Worm (Caenorhabditis elegans) whole organism, L1 larva: ENCODE data around the gene ZK688.12.

ENCODE experiments used
- alr-1 ChIP-seq: fragments of 200-800 bp; sonication (Bioruptor generic); optimal IDR thresholded peaks from 2 replicates; lab custom pipeline; 2018; ENCODE audit warnings: borderline replicate concordance, mild to moderate bottlenecking, missing genetic modification characterization, missing compliant biosample characterization
- aly-2 ChIP-seq: fragments of 150-350 bp; optimal IDR thresholded peaks from 2 replicates; lab custom pipeline; 2014; ENCODE audit warnings: missing biosample characterization, missing genetic modification characterization
- ceh-88 ChIP-seq: fragments of 200-800 bp; sonication (Bioruptor generic); IDR thresholded peaks from 2 replicates; pipeline ENCODE4 v1.3.6; 2022; ENCODE audit warnings: missing genetic modification characterization, missing compliant biosample characterization
- elt-3 ChIP-seq, 6 experiments: fragments of 150-350 bp in 1 of 6; sonication (generic microtip); optimal IDR thresholded peaks; 2 replicates each; lab custom pipeline; 2017 to 2018; ENCODE audit warnings: missing biosample characterization in 6 of 6, missing genetic modification characterization in 6 of 6, inconsistent platforms in 1 of 6
- fkh-10 ChIP-seq: sonication (generic microtip); optimal IDR thresholded peaks from 2 replicates; lab custom pipeline; 2017; ENCODE audit warnings: missing biosample characterization, missing genetic modification reagents, missing genetic modification characterization
- fkh-4 ChIP-seq: sonication (generic microtip); optimal IDR thresholded peaks from 2 replicates; lab custom pipeline; 2016; ENCODE audit warnings: missing compliant biosample characterization, missing genetic modification characterization, borderline replicate concordance
- fos-1 ChIP-seq: fragments of 150-350 bp; optimal IDR thresholded peaks from 2 replicates; lab custom pipeline; 2014; ENCODE audit warnings: missing biosample characterization, missing genetic modification characterization
- grh-1 ChIP-seq: fragments of 200-800 bp; sonication (Bioruptor generic); IDR thresholded peaks from 2 replicates; pipeline ENCODE4 v1.3.6; 2022; ENCODE audit warnings: missing genetic modification reagents, missing genetic modification characterization, missing compliant biosample characterization
- hlh-17 ChIP-seq: fragments of 200-800 bp; sonication (Bioruptor generic); optimal IDR thresholded peaks from 2 replicates; lab custom pipeline; 2018; ENCODE audit warnings: missing genetic modification characterization, mild to moderate bottlenecking, missing compliant biosample characterization, moderate library complexity, borderline replicate concordance
- lir-3 ChIP-seq: sonication (generic microtip); optimal IDR thresholded peaks from 2 replicates; lab custom pipeline; 2016; ENCODE audit warnings: mild to moderate bottlenecking, missing genetic modification characterization, moderate library complexity, missing compliant biosample characterization; ENCODE audit not compliant: poor library complexity
- lsy-2 ChIP-seq, 2 experiments: fragments of 150-350 bp; optimal IDR thresholded peaks; 2 replicates each; lab custom pipeline; 2014; ENCODE audit warnings: missing biosample characterization in 2 of 2, missing genetic modification characterization in 2 of 2
- nhr-47 ChIP-seq: sonication (generic microtip); optimal IDR thresholded peaks from 2 replicates; lab custom pipeline; 2016; ENCODE audit warnings: mild to moderate bottlenecking, missing genetic modification characterization, moderate library complexity, missing compliant biosample characterization
- nhr-90 ChIP-seq: sonication (generic microtip); optimal IDR thresholded peaks from 2 replicates; lab custom pipeline; 2016; ENCODE audit warnings: mild to moderate bottlenecking, missing genetic modification characterization, missing compliant biosample characterization; ENCODE audit not compliant: poor library complexity
- pax-3 ChIP-seq: fragments of 200-800 bp; sonication (Bioruptor generic); optimal IDR thresholded peaks from 2 replicates; lab custom pipeline; 2018; ENCODE audit warnings: mild to moderate bottlenecking, missing genetic modification characterization, moderate library complexity, missing compliant biosample characterization
- rnt-1 ChIP-seq: sonication (generic microtip); optimal IDR thresholded peaks from 2 replicates; lab custom pipeline; 2016; ENCODE audit warnings: mild to moderate bottlenecking, missing genetic modification characterization, moderate library complexity, missing compliant biosample characterization
- swsn-7 ChIP-seq: sonication (generic microtip); optimal IDR thresholded peaks from 2 replicates; lab custom pipeline; 2016; ENCODE audit warnings: missing genetic modification characterization, missing compliant biosample characterization
- tbx-2 ChIP-seq: sonication (generic microtip); optimal IDR thresholded peaks from 2 replicates; lab custom pipeline; 2016; ENCODE audit warnings: missing genetic modification characterization, missing compliant biosample characterization
- unc-30 ChIP-seq: sonication (generic microtip); optimal IDR thresholded peaks from 2 replicates; lab custom pipeline; 2017; ENCODE audit warnings: missing biosample characterization, missing genetic modification characterization
- unc-98 ChIP-seq: fragments of 200-800 bp; sonication (Bioruptor generic); IDR thresholded peaks from 2 replicates; pipeline ENCODE4 v1.3.6; 2022; ENCODE audit warnings: missing genetic modification characterization, missing compliant biosample characterization
- ztf-4 ChIP-seq: fragments of 150-350 bp; optimal IDR thresholded peaks from 2 replicates; lab custom pipeline; 2014; ENCODE audit warnings: missing biosample characterization, missing genetic modification characterization

The ZK688.12 gene

DNA sequence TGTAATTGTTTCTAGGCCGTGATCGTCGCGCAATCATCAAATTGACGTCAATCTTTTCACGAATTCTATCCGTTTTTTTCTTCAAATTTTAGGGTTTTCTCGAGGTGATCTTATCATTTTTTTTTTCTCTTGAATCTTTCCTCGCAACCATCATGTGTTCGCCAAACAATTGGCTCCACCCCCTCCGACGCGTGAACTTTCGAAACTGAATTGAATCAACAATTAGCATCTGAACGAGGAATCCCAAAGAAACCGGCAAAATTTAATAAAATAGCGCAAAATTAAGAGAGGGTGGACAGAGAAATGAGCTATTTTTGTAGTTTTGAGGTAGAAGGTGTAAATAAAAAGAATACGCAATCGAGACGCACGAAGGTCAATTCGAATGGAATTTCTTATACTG is 40.6 kb downstream of the ZK688.12 start (continued):
- TF ChIP-seq alr-1 = no peak

ce11 chrIII:7866189-7866588 is 47.2 kb downstream of the ZK688.12 start, which contains the start of gene cup-4:
Gene cup-4 (plus strand): TSS chrIII:7866489.
- TF ChIP-seq fkh-4 (no peak), fkh-10 (GFP tag; lab: Kevin White, UChicago) (no peak), unc-98 (GFP tag; lab: Robert Waterston, UW) (no peak), grh-1 (no peak), unc-30 (tag; lab: Kevin White, UChicago) (no peak), lir-3 (tag; lab: Kevin White, UChicago) (no peak), pax-3 (tag; lab: Kevin White, UChicago) (no peak), tbx-2 (no peak)

DNA sequence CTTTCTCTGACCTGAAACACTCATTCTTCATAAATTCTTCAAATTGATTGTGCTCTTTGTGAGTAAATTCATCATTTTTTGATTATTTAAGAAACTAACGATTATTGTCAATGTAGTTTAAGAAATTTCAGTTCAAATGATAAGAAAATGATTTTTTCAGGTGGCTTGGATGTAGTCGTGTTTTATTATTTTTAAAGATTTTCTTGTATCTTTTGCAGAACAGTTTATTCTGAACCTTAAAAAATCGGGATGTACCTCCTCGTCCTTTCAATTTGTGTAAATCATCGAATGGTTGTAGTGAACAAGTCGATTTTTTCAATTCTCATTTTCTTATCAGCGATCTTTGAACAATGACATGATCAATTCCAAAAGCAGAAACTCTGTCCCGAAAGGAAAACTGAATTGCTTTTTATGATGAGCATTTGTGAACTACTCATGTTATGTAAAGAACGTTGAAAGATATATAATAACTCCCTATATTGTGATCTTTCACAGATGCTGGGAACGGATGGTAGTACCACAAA is 48.1 kb downstream of the ZK688.12 start, which contains the start of gene slc-17.3:
TSS of gene slc-17.3 (minus strand) at position 51 of the 524 bp plus-strand sequence.
- TF ChIP-seq aly-2 (tag; lab: Kevin White, UChicago) (no peak), ztf-4 (tag; lab: Kevin White, UChicago) (no peak), swsn-7 (tag; lab: Kevin White, UChicago) (no peak), elt-3 (tag; optimal IDR thresholded peaks at IDR 0.05; lab: Kevin White, UChicago) (no peak), rnt-1 (tag; lab: Kevin White, UChicago) (no peak), fos-1 (no peak), nhr-47 (tag; lab: Kevin White, UChicago) (no peak), hlh-17 (GFP tag; lab: Kevin White, UChicago) (no peak), lsy-2 (tag; optimal IDR thresholded peaks at IDR 0.05; lab: Kevin White, UChicago) (no peak), nhr-90 (tag; lab: Kevin White, UChicago) (no peak), ceh-88 (GFP tag; lab: Robert Waterston, UW) (no peak)
- TF ChIP-seq, all 84 proteins: peak for 0
